Worm (Caenorhabditis elegans): ENCODE measurements around the gene F25E5.8.

DNA sequence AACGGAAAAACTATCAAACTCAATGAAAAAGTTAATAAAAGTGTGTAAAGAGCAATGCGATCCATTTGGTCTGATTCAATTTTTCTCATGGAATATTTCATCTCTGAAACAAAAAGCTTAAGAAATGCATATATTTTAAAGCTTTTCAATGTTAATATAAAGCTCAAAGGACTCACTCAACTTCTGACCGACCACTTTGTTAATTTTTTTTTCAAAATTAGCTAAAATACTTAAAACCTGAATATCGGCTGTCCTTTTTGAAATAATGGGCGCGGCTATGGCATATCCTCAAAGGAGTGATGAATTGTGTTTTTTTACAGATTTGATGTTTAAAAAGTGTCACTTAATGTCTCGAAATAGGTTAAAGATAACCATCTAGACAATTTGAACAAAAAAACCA is 46.0 kb upstream of the F25E5.8 start, which contains the start of gene C02H6.1:
- TF ChIP-seq flt-1 (GFP tag; IDR thresholded peaks at IDR 0.05) (no peak), pes-1 (GFP tag; IDR thresholded peaks at IDR 0.05) (no peak), B0310.2 (tag; optimal IDR thresholded peaks at IDR 0.05) (no peak), ama-1 (optimal IDR thresholded peaks at IDR 0.05) (no peak), hmg-4 (GFP tag; optimal IDR thresholded peaks at IDR 0.05) (no peak), tbx-11 (GFP tag; IDR thresholded peaks at IDR 0.05) (no peak), aly-1 (tag; optimal IDR thresholded peaks at IDR 0.05) (no peak), scrt-1 (GFP tag; IDR thresholded peaks at IDR 0.05) (no peak), ceh-36 (tag; optimal IDR thresholded peaks at IDR 0.05) (no peak), hnd-1 (tag; optimal IDR thresholded peaks at IDR 0.05) (no peak)

All from whole organism, early embryonic.